Worm (Caenorhabditis elegans): ENCODE results near the gene C31B8.16.

The C31B8.16 gene

DNA sequence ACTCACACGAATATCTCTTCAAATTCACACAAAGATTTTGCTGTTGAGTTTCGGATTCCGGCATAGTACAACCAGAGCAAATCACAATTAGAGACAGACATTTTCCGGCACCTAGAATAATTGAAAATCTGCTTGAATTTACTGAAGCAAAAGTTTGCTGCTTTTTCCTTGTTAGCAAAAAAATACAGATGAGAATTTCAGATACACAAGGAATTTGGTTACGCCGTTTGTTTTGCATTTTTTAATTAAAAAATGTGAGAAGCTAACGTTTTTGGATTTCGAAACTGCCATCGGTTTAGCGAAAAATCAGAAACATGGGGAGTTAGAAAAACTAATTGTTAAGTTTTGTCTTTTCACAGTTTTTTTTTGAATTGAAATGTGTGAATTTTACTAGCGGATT is 50.1 kb downstream of the C31B8.16 start, which contains the start of gene srw-118:
srw-118 (minus strand) TSS at position 101 of the 400 bp plus-strand sequence.
- no peak for TF ChIP-seq elt-1 (tag; optimal IDR thresholded peaks at IDR 0.05; ENCODE audit: borderline replicate concordance, insufficient read depth)
- TF ChIP-seq blmp-1 (tag; optimal IDR thresholded peaks at IDR 0.05) = no peak
- TF ChIP-seq ham-2 (GFP tag; optimal IDR thresholded peaks at IDR 0.05) = no peak
- TF ChIP-seq zip-8 (tag; optimal IDR thresholded peaks at IDR 0.05) = no peak
- no peak for TF ChIP-seq tbx-8 (GFP tag; optimal IDR thresholded peaks at IDR 0.05)

All from whole organism, mixed stage, embryonic.